Worm (Caenorhabditis elegans): ENCODE measurements around the gene Y82E9BL.1.

Gene Y82E9BL.1

ce11 chrIII:1355320-1355719 lies at the start of gene Y82E9BL.1:
TSS of gene Y82E9BL.1 (minus strand) at chrIII:1355420.
- no peak for TF ChIP-seq hmbx-1 (tag; optimal IDR thresholded peaks at IDR 0.05)
- no peak for TF ChIP-seq tbx-11 (GFP tag; IDR thresholded peaks at IDR 0.05)

- TF ChIP-seq pes-1 (GFP tag; IDR thresholded peaks at IDR 0.05): no peak
- no peak for TF ChIP-seq hnd-1 (tag; optimal IDR thresholded peaks at IDR 0.05)
- TF ChIP-seq sea-1 (GFP tag; conservative IDR thresholded peaks at IDR 0.05): no peak
- no peak for TF ChIP-seq F13C5.2 (tag; optimal IDR thresholded peaks at IDR 0.05)
- TF ChIP-seq ceh-13 (GFP tag; optimal IDR thresholded peaks at IDR 0.05): no peak
- no peak for TF ChIP-seq tra-4 (tag; optimal IDR thresholded peaks at IDR 0.05)
- no peak for TF ChIP-seq tbx-37 (GFP tag; conservative IDR thresholded peaks at IDR 0.05)
Measured at ce11 chrIII:1403108-1403507, 47.9 kb upstream of the Y82E9BL.1 start, which contains the start of gene pals-18. TSS of gene pals-18 (plus strand) at chrIII:1403408.

DNA sequence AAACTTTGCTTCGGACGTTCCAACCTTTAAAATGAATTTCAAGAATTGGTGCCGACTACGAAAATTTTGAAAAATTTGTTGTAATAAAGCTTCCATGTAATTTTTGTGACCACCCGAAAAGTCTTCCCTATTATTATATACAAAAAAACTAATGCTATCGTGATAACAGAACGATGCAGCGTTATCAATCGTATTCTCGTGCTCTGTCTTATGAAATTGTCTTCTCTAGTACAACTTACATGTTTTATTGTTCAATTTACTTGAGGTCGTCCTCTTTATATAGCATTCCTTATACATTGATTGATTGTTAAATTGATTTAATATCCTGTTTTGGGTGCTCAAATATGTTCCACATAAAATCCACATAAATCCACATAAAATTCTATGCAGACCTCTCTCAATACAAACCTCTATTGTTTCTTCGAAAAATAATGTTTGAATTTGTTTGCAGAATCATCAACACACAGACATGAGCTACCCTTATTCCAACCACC lies 46.3 kb upstream of the Y82E9BL.1 start, which contains the start of gene pals-19:
Gene pals-19 (plus strand): TSS at position 444 of the 494 bp plus-strand sequence.
- no peak for TF ChIP-seq pes-1 (GFP tag; IDR thresholded peaks at IDR 0.05)
- no peak for TF ChIP-seq F13C5.2 (tag; optimal IDR thresholded peaks at IDR 0.05)
- TF ChIP-seq hnd-1 (tag; optimal IDR thresholded peaks at IDR 0.05): no peak
- TF ChIP-seq flt-1 (GFP tag; IDR thresholded peaks at IDR 0.05): no peak
- no peak for TF ChIP-seq ceh-13 (GFP tag; optimal IDR thresholded peaks at IDR 0.05)
- TF ChIP-seq aly-1 (tag; optimal IDR thresholded peaks at IDR 0.05): no peak
- TF ChIP-seq ama-1 (optimal IDR thresholded peaks at IDR 0.05): no peak
- TF ChIP-seq scrt-1 (GFP tag; IDR thresholded peaks at IDR 0.05): no peak
- no peak for TF ChIP-seq B0310.2 (tag; optimal IDR thresholded peaks at IDR 0.05)
- TF ChIP-seq ceh-36 (tag; optimal IDR thresholded peaks at IDR 0.05): no peak
- TF ChIP-seq ets-7 (tag; optimal IDR thresholded peaks at IDR 0.05): no peak
- TF ChIP-seq tbx-11 (GFP tag; IDR thresholded peaks at IDR 0.05): no peak
- no peak for TF ChIP-seq hmbx-1 (tag; optimal IDR thresholded peaks at IDR 0.05)
- no peak for TF ChIP-seq tra-4 (tag; optimal IDR thresholded peaks at IDR 0.05)
- TF ChIP-seq sea-1 (GFP tag; conservative IDR thresholded peaks at IDR 0.05): no peak

DNA sequence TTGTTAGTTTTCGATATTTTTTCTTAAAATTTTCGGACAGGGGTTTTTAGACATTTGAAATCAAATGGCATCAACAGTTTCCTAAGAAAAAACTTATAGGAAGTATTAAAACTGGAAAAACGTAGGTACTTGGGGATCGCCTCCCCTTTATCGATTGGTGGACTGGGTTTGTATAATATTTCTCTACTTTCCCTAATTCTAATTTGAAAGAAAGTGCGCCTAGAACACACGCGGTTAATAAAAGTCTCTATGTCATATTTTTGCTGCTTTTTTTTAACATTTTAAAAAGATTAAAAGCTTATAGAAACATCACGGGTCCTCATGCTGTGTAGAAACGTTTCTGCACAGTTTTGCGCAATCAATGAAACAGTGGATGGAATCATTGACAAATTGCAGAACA lies 44.5 kb upstream of the Y82E9BL.1 start, which contains the start of gene pals-16:
Gene pals-16 (plus strand): TSS at position 301 of the 400 bp plus-strand sequence.
- TF ChIP-seq flt-1 (GFP tag; IDR thresholded peaks at IDR 0.05) (no peak), hnd-1 (tag; optimal IDR thresholded peaks at IDR 0.05) (no peak), ama-1 (optimal IDR thresholded peaks at IDR 0.05) (no peak), ceh-13 (GFP tag; optimal IDR thresholded peaks at IDR 0.05) (no peak), B0310.2 (tag; optimal IDR thresholded peaks at IDR 0.05) (no peak), hmbx-1 (tag; optimal IDR thresholded peaks at IDR 0.05) (no peak), scrt-1 (GFP tag; IDR thresholded peaks at IDR 0.05) (no peak), tra-4 (tag; optimal IDR thresholded peaks at IDR 0.05) (no peak), aly-1 (tag; optimal IDR thresholded peaks at IDR 0.05) (no peak), ceh-36 (tag; optimal IDR thresholded peaks at IDR 0.05) (no peak), hmg-4 (GFP tag; optimal IDR thresholded peaks at IDR 0.05) (no peak), pes-1 (GFP tag; IDR thresholded peaks at IDR 0.05) (no peak), sea-1 (GFP tag; conservative IDR thresholded peaks at IDR 0.05) (no peak)

DNA sequence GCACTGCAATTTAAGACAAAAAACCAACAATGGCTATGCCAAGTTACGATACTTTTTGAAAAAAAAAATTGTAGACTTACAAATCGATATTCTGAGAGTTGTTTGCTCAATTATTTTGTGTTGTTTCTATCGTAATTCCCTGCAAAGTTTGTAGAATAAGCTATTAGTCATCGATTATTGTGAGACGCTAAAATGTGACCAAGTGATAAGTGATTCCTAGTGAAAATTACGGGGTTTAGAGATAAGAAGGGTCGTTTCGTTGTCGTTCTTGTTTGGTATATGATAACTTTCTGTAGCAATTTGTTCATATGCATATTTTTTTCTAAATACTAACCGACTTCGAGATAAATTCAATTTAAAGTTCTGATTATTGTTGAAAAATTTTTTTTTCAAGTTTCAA lies 43.0 kb upstream of the Y82E9BL.1 start:
- TF ChIP-seq flt-1 (GFP tag; IDR thresholded peaks at IDR 0.05): no peak
- TF ChIP-seq ceh-13 (GFP tag; optimal IDR thresholded peaks at IDR 0.05): no peak
- no peak for TF ChIP-seq sea-1 (GFP tag; conservative IDR thresholded peaks at IDR 0.05)
- TF ChIP-seq tbx-11 (GFP tag; IDR thresholded peaks at IDR 0.05): no peak
- no peak for TF ChIP-seq aly-1 (tag; optimal IDR thresholded peaks at IDR 0.05)
- no peak for TF ChIP-seq hmg-4 (GFP tag; optimal IDR thresholded peaks at IDR 0.05)
- TF ChIP-seq hnd-1 (tag; optimal IDR thresholded peaks at IDR 0.05): no peak

- TF ChIP-seq F13C5.2 (tag; optimal IDR thresholded peaks at IDR 0.05) (no peak), aly-1 (tag; optimal IDR thresholded peaks at IDR 0.05) (no peak), scrt-1 (GFP tag; IDR thresholded peaks at IDR 0.05) (no peak), hmbx-1 (tag; optimal IDR thresholded peaks at IDR 0.05) (no peak), hmg-4 (GFP tag; optimal IDR thresholded peaks at IDR 0.05) (no peak)
Measured at ce11 chrIII:1395355-1395754, 40.1 kb upstream of the Y82E9BL.1 start.

ce11 chrIII:1392763-1393162 lies 37.5 kb upstream of the Y82E9BL.1 start:
- TF ChIP-seq tra-4 (tag; optimal IDR thresholded peaks at IDR 0.05) (no peak), F13C5.2 (tag; optimal IDR thresholded peaks at IDR 0.05) (no peak), hmbx-1 (tag; optimal IDR thresholded peaks at IDR 0.05) (no peak), ama-1 (optimal IDR thresholded peaks at IDR 0.05) (no peak), B0310.2 (tag; optimal IDR thresholded peaks at IDR 0.05) (no peak), ets-7 (tag; optimal IDR thresholded peaks at IDR 0.05) (no peak), ceh-13 (GFP tag; optimal IDR thresholded peaks at IDR 0.05) (no peak), sea-1 (GFP tag; conservative IDR thresholded peaks at IDR 0.05) (no peak), flt-1 (GFP tag; IDR thresholded peaks at IDR 0.05) (no peak), ceh-36 (tag; optimal IDR thresholded peaks at IDR 0.05) (no peak), hmg-4 (GFP tag; optimal IDR thresholded peaks at IDR 0.05) (no peak)

- TF ChIP-seq ceh-13 (GFP tag; optimal IDR thresholded peaks at IDR 0.05) (no peak), ama-1 (optimal IDR thresholded peaks at IDR 0.05) (no peak), hmbx-1 (tag; optimal IDR thresholded peaks at IDR 0.05) (no peak), scrt-1 (GFP tag; IDR thresholded peaks at IDR 0.05) (no peak), hnd-1 (tag; optimal IDR thresholded peaks at IDR 0.05) (no peak), tra-4 (tag; optimal IDR thresholded peaks at IDR 0.05) (no peak), ets-7 (tag; optimal IDR thresholded peaks at IDR 0.05) (no peak), B0310.2 (tag; optimal IDR thresholded peaks at IDR 0.05) (no peak), tbx-37 (GFP tag; conservative IDR thresholded peaks at IDR 0.05) (no peak), aly-1 (tag; optimal IDR thresholded peaks at IDR 0.05) (no peak)
Measured at ce11 chrIII:1391752-1392151, 36.5 kb upstream of the Y82E9BL.1 start, which contains the start of gene pals-17. TSS of gene pals-17 (minus strand) at chrIII:1391852.
